Worm (Caenorhabditis elegans): ENCODE data around the gene M163.10.

The M163.10 gene

ce11 chrX:14476625-14477257, 6.0 kb downstream of the M163.10 start (continued):
- TF ChIP-seq unc-130 (GFP tag; optimal IDR thresholded peaks at IDR 0.05) (no peak), B0336.3 (GFP tag; IDR thresholded peaks at IDR 0.05) (0 out of 2 replicates have a peak, but pooled peaks have one; percentile 34), D2030.7 (GFP tag; IDR thresholded peaks at IDR 0.05) (no peak), Y53F4B.3 (GFP tag; IDR thresholded peaks at IDR 0.05) (no peak), F37B4.10 (GFP tag; IDR thresholded peaks at IDR 0.05) (no peak), rcor-1 (GFP tag; IDR thresholded peaks at IDR 0.05) (0 out of 2 replicates have a peak, but pooled peaks have one; percentile 15), hlh-26 (GFP tag; conservative IDR thresholded peaks at IDR 0.05) (no peak), tbp1 (GFP tag; optimal IDR thresholded peaks at IDR 0.05) (peak; percentile 76), nfya-1 (tag; optimal IDR thresholded peaks at IDR 0.05; ENCODE audit: borderline replicate concordance, insufficient read depth) (no peak), ztf-18 (tag; optimal IDR thresholded peaks at IDR 0.05) (peak; percentile 39), tbx-9 (tag; optimal IDR thresholded peaks at IDR 0.05; ENCODE audit: borderline replicate concordance) (no peak), zfh-2 (GFP tag; conservative IDR thresholded peaks at IDR 0.05) (no peak), nhr-90 (tag; optimal IDR thresholded peaks at IDR 0.05) (peak; percentile 64), atf-7 (tag; optimal IDR thresholded peaks at IDR 0.05) (peak; percentile 51), akir-1 (GFP tag; optimal IDR thresholded peaks at IDR 0.05) (no peak), die-1 (tag; optimal IDR thresholded peaks at IDR 0.05) (no peak), pbrm-1 (GFP tag; IDR thresholded peaks at IDR 0.05) (peak; percentile 73), ztf-25 (GFP tag; IDR thresholded peaks at IDR 0.05) (no peak), T26A5.8 (tag; optimal IDR thresholded peaks at IDR 0.05) (no peak), zim-3 (tag; optimal IDR thresholded peaks at IDR 0.05) (no peak), aptf-3 (GFP tag; IDR thresholded peaks at IDR 0.05) (no peak), F39B2.1 (GFP tag; IDR thresholded peaks at IDR 0.05) (no peak), nhr-27 (tag; optimal IDR thresholded peaks at IDR 0.05) (peak; percentile 39), F52B5.7 (tag; optimal IDR thresholded peaks at IDR 0.05) (no peak), chd-7 (tag; optimal IDR thresholded peaks at IDR 0.05) (peak; percentile 81), T07F8.4 (tag; optimal IDR thresholded peaks at IDR 0.05) (no peak), ceh-58 (GFP tag; IDR thresholded peaks at IDR 0.05) (no peak), ceh-40 (GFP tag; IDR thresholded peaks at IDR 0.05) (peak; percentile 79), nhr-80 (tag; optimal IDR thresholded peaks at IDR 0.05) (peak; percentile 14), madf-10 (tag; optimal IDR thresholded peaks at IDR 0.05) (no peak), mel-28 (tag; optimal IDR thresholded peaks at IDR 0.05; ENCODE audit: borderline replicate concordance) (no peak), snpc-4 (GFP tag; optimal IDR thresholded peaks at IDR 0.05) (peak; percentile 89), snpc-4 (tag; optimal IDR thresholded peaks at IDR 0.05) (peak; percentile 97 to 100 (median 99)), ceh-100 (GFP tag; IDR thresholded peaks at IDR 0.05) (no peak), mes-4 (tag; optimal IDR thresholded peaks at IDR 0.05) (no peak), F55B11.4 (tag; optimal IDR thresholded peaks at IDR 0.05; ENCODE audit: borderline replicate concordance, insufficient read depth) (no peak), F33H1.4 (GFP tag; IDR thresholded peaks at IDR 0.05) (no peak), dpl-1 (GFP tag; optimal IDR thresholded peaks at IDR 0.05) (no peak), unc-62 (GFP tag; optimal IDR thresholded peaks at IDR 0.05) (no peak), snpc-1.3 (tag; optimal IDR thresholded peaks at IDR 0.05; ENCODE audit: insufficient read depth) (peak; percentile 6), hmg-20 (GFP tag; IDR thresholded peaks at IDR 0.05) (0 out of 2 replicates have a peak, but pooled peaks have one; percentile 17), lin-54 (GFP tag; optimal IDR thresholded peaks at IDR 0.05) (no peak), rpc-1 (optimal IDR thresholded peaks at IDR 0.05) (peak; percentile 65), rpc-1 (tag; optimal IDR thresholded peaks at IDR 0.05) (peak; percentile 55), Y95B8A.8 (GFP tag; IDR thresholded peaks at IDR 0.05) (no peak), ceh-79 (tag; optimal IDR thresholded peaks at IDR 0.05) (no peak), aptf-2 (GFP tag; conservative IDR thresholded peaks at IDR 0.05) (no peak), K12H6.12 (tag; optimal IDR thresholded peaks at IDR 0.05) (no peak), hmg-1.2 (GFP tag; IDR thresholded peaks at IDR 0.05) (peak; percentile 59)

Data from whole organism, young adult.